Worm (Caenorhabditis elegans): ENCODE measurements around the gene srx-97.

- no peak for TF ChIP-seq nhr-120 (GFP tag; IDR thresholded peaks at IDR 0.05)
- no peak for TF ChIP-seq C17E4.6 (GFP tag; IDR thresholded peaks at IDR 0.05)
These were observed 6.0 kb upstream of the srx-97 start, which contains the start of gene F19B10.2 for ce11 chrII:3675176-3675575.

All from whole organism, young adult.